Worm (Caenorhabditis elegans) whole organism, midembryonic: ENCODE measurements around the gene ppk-2.

ENCODE experiments used
- flt-1 ChIP-seq: fragments of 200-800 bp; sonication (Bioruptor generic); IDR thresholded peaks from 2 replicates; pipeline ENCODE4 v1.3.6; 2022; ENCODE audit warnings: missing genetic modification characterization, missing compliant biosample characterization
- klf-2 ChIP-seq: fragments of 200-800 bp; sonication (Bioruptor generic); conservative IDR thresholded peaks from 2 replicates; pipeline ENCODE4 v1.3.6; 2022; ENCODE audit warnings: missing genetic modification reagents, missing genetic modification characterization, missing compliant biosample characterization
- med-1 ChIP-seq: sonication (generic microtip); optimal IDR thresholded peaks from 2 replicates; lab custom pipeline; 2017; ENCODE audit warnings: missing genetic modification characterization, mild to moderate bottlenecking, missing compliant biosample characterization, antibody characterized with exemption, missing genetic modification reagents; ENCODE audit not compliant: insufficient read depth

ce11 chrIII:2101895-2102345 is at the start of gene ppk-2:
- no peak for TF ChIP-seq med-1 (GFP tag; lab: Kevin White, UChicago)
- no peak for TF ChIP-seq flt-1 (GFP tag; lab: Robert Waterston, UW)
- no peak for TF ChIP-seq klf-2
